Fruit fly (Drosophila melanogaster) whole organism, adult: ENCODE results near the gene spri.

Source experiments
- CG11617 ChIP-seq: fragments of 200-800 bp; sonication (Bioruptor generic); optimal IDR thresholded peaks from 2 replicates; lab custom pipeline; 2017; ENCODE audit warnings: mild to moderate bottlenecking, missing biosample characterization, missing genetic modification reagents, missing genetic modification characterization
- CG12768 ChIP-seq: fragments of 200-800 bp; sonication (Bioruptor generic); optimal IDR thresholded peaks from 2 replicates; lab custom pipeline; 2017; ENCODE audit warnings: missing biosample characterization, missing genetic modification characterization, mild to moderate bottlenecking, moderate library complexity, missing genetic modification reagents
- CG14711 ChIP-seq: fragments of 200-800 bp; sonication (Bioruptor generic); optimal IDR thresholded peaks from 2 replicates; lab custom pipeline; 2018; ENCODE audit warnings: missing biosample characterization, mild to moderate bottlenecking, missing genetic modification characterization, moderate library complexity
- CG1620 ChIP-seq: fragments of 200-800 bp; sonication (Bioruptor generic); optimal IDR thresholded peaks from 2 replicates; lab custom pipeline; 2016; ENCODE audit warnings: missing biosample characterization, missing genetic modification characterization
- CG5204 ChIP-seq: fragments of 200-800 bp; sonication (Bioruptor generic); optimal IDR thresholded peaks from 2 replicates; lab custom pipeline; 2016; ENCODE audit warnings: missing biosample characterization, missing genetic modification characterization
- CG7045 ChIP-seq: fragments of 200-800 bp; sonication (Bioruptor generic); optimal IDR thresholded peaks from 2 replicates; lab custom pipeline; 2017; ENCODE audit warnings: missing biosample characterization, mild to moderate bottlenecking, missing genetic modification characterization
- CG7101 ChIP-seq: fragments of 200-800 bp; sonication (Bioruptor generic); optimal IDR thresholded peaks from 2 replicates; lab custom pipeline; 2018; ENCODE audit warnings: missing biosample characterization, mild to moderate bottlenecking, missing genetic modification characterization, moderate library complexity
- Clk ChIP-seq: fragments of 200-800 bp; sonication (Bioruptor generic); optimal IDR thresholded peaks from 2 replicates; lab custom pipeline; 2017; ENCODE audit warnings: missing biosample characterization, missing genetic modification characterization
- Hr96 ChIP-seq: fragments of 200-800 bp; sonication (Bioruptor generic); optimal IDR thresholded peaks from 2 replicates; lab custom pipeline; 2016; ENCODE audit warnings: missing biosample characterization, missing genetic modification characterization
- Mnt ChIP-seq: fragments of 200-800 bp; sonication (Bioruptor generic); optimal IDR thresholded peaks from 2 replicates; lab custom pipeline; 2016; ENCODE audit warnings: missing biosample characterization, mild to moderate bottlenecking, missing genetic modification characterization
- bab1 ChIP-seq: fragments of 200-800 bp; sonication (Bioruptor generic); optimal IDR thresholded peaks from 3 replicates; lab custom pipeline; 2019; ENCODE audit warnings: missing biosample characterization, mild to moderate bottlenecking, missing genetic modification characterization, moderate library complexity
- cic ChIP-seq: fragments of 200-800 bp; sonication (Bioruptor generic); optimal IDR thresholded peaks from 2 replicates; lab custom pipeline; 2017; ENCODE audit warnings: missing biosample characterization, mild to moderate bottlenecking, missing genetic modification characterization, moderate library complexity
- kay ChIP-seq: fragments of 200-800 bp; sonication (Bioruptor generic); peaks from one replicate; lab custom pipeline; 2016; ENCODE audit warnings: missing biosample characterization, missing genetic modification characterization, borderline replicate concordance
- ovo ChIP-seq: fragments of 200-800 bp; sonication (Bioruptor generic); optimal IDR thresholded peaks from 2 replicates; lab custom pipeline; 2016; ENCODE audit warnings: missing biosample characterization, missing genetic modification characterization
- pad ChIP-seq: fragments of 200-800 bp; sonication (Bioruptor generic); optimal IDR thresholded peaks from 3 replicates; lab custom pipeline; 2017; ENCODE audit warnings: missing biosample characterization, missing genetic modification characterization, mild to moderate bottlenecking, moderate library complexity, missing genetic modification reagents
- tj ChIP-seq: fragments of 200-800 bp; sonication (Bioruptor generic); optimal IDR thresholded peaks from 3 replicates; lab custom pipeline; 2017; ENCODE audit warnings: missing biosample characterization, mild to moderate bottlenecking, missing genetic modification characterization, moderate library complexity
- toe ChIP-seq: fragments of 200-800 bp; sonication (Bioruptor generic); optimal IDR thresholded peaks from 2 replicates; lab custom pipeline; 2016; ENCODE audit warnings: missing biosample characterization, missing genetic modification characterization

The spri gene

dm6 chrX:10459576-10459975, 125.6 kb downstream of the spri start, which contains the start of gene Or9a:
Gene Or9a (minus strand): TSS chrX:10459676.
- TF ChIP-seq Mnt (GFP tag; lab: Kevin White, UChicago): no peak
- no peak for TF ChIP-seq CG14711 (tag; lab: Kevin White, UChicago)
- no peak for TF ChIP-seq CG7045 (GFP tag; lab: Kevin White, UChicago)
- no peak for TF ChIP-seq CG7101 (tag; lab: Kevin White, UChicago)
- TF ChIP-seq toe: no peak
- no peak for TF ChIP-seq CG12768
- no peak for TF ChIP-seq CG11617 (GFP tag; lab: Kevin White, UChicago)
- no peak for TF ChIP-seq kay (GFP tag; lab: Kevin White, UChicago)
- no peak for TF ChIP-seq Clk
- TF ChIP-seq CG5204 (GFP tag; lab: Kevin White, UChicago): no peak
- TF ChIP-seq ovo (GFP tag; lab: Kevin White, UChicago): no peak
- no peak for TF ChIP-seq pad
- TF ChIP-seq bab1: no peak
- no peak for TF ChIP-seq cic

- no peak for TF ChIP-seq Clk
- no peak for TF ChIP-seq CG1620 (GFP tag; lab: Kevin White, UChicago)
- no peak for TF ChIP-seq CG12768
- no peak for TF ChIP-seq ovo (GFP tag; lab: Kevin White, UChicago)
- no peak for TF ChIP-seq Hr96 (GFP tag; lab: Kevin White, UChicago)
- TF ChIP-seq CG11617 (GFP tag; lab: Kevin White, UChicago): no peak
- TF ChIP-seq tj (GFP tag; lab: Kevin White, UChicago): no peak
- TF ChIP-seq toe: no peak
- TF ChIP-seq kay (GFP tag; lab: Kevin White, UChicago): no peak
- no peak for TF ChIP-seq cic
- TF ChIP-seq CG7101 (tag; lab: Kevin White, UChicago): no peak
These were observed 130.4 kb downstream of the spri start, which contains the start of gene CG32683 for dm6 chrX:10454795-10455194. Gene CG32683 (minus strand): TSS chrX:10454895.
